Fruit fly (Drosophila melanogaster): ENCODE measurements around the gene CG11756.

The CG11756 gene

dm6 chrX:11384023-11384444 is 36.1 kb downstream of the CG11756 start (continued):
- TF ChIP-seq CkIIα-i1 (GFP tag; IDR thresholded peaks at IDR 0.05) (no peak), CG3995 (GFP tag; optimal IDR thresholded peaks at IDR 0.05) (peak; percentile 13), CG1233 (GFP tag; optimal IDR thresholded peaks at IDR 0.05) (peak; percentile 53), lilli (GFP tag; optimal IDR thresholded peaks at IDR 0.05) (peak; percentile 86), sc (optimal IDR thresholded peaks at IDR 0.05) (no peak), sc (GFP tag; optimal IDR thresholded peaks at IDR 0.05) (no peak), so (GFP tag; IDR thresholded peaks at IDR 0.05) (peak; percentile 73; the same call in 2 of the 3 replicates), NC2β (GFP tag; optimal IDR thresholded peaks at IDR 0.05) (no peak), CG15696 (tag; optimal IDR thresholded peaks at IDR 0.05) (no peak), aop (GFP tag; IDR thresholded peaks at IDR 0.05) (no peak), insv (GFP tag; optimal IDR thresholded peaks at IDR 0.05) (no peak), pb (GFP tag; optimal IDR thresholded peaks at IDR 0.05) (no peak), CG11560 (tag; IDR thresholded peaks at IDR 0.05) (peak; percentile 77; the same call in 2 of the 3 replicates), onecut (GFP tag; IDR thresholded peaks at IDR 0.05) (peak; percentile 51), CG15601 (tag; optimal IDR thresholded peaks at IDR 0.05) (no peak), Nf-YC (tag; optimal IDR thresholded peaks at IDR 0.05) (peak; percentile 32), CG10209 (GFP tag; optimal IDR thresholded peaks at IDR 0.05) (peak; percentile 40), CG1602 (GFP tag; optimal IDR thresholded peaks at IDR 0.05) (peak; percentile 19), Rfx (GFP tag; IDR thresholded peaks at IDR 0.05) (peak; percentile 90), CG31365 (tag; optimal IDR thresholded peaks at IDR 0.05) (no peak), pzg (GFP tag; optimal IDR thresholded peaks at IDR 0.05) (no peak), CG10267 (tag; optimal IDR thresholded peaks at IDR 0.05) (peak; percentile 31), CG4854 (GFP tag; optimal IDR thresholded peaks at IDR 0.05) (peak; percentile 41), hkb (optimal IDR thresholded peaks at IDR 0.05) (no peak), hkb (GFP tag; IDR thresholded peaks at IDR 0.05) (peak; percentile 73), Six4 (GFP tag; optimal IDR thresholded peaks at IDR 0.05) (no peak), Opbp (GFP tag; IDR thresholded peaks at IDR 0.05; ENCODE audit: partially characterized antibody) (no peak), HLHmδ (GFP tag; optimal IDR thresholded peaks at IDR 0.05) (no peak), CG16779 (GFP tag; IDR thresholded peaks at IDR 0.05) (0 out of 2 replicates have a peak, but pooled peaks have one; percentile 53), yki (optimal IDR thresholded peaks at IDR 0.05) (no peak), btn (GFP tag; optimal IDR thresholded peaks at IDR 0.05) (no peak), Hr51 (GFP tag; optimal IDR thresholded peaks at IDR 0.05) (peak; percentile 25 to 70), odd (GFP tag; optimal IDR thresholded peaks at IDR 0.05) (peak; percentile 21), CG14441 (GFP tag; IDR thresholded peaks at IDR 0.05) (peak; percentile 76), crol (GFP tag; IDR thresholded peaks at IDR 0.05) (no peak), corto (GFP tag; optimal IDR thresholded peaks at IDR 0.05) (no peak), CG6254 (GFP tag; optimal IDR thresholded peaks at IDR 0.05) (no peak), NFAT (GFP tag; IDR thresholded peaks at IDR 0.05) (peak; percentile 71; the same call in 1 of the 2 replicates), Scr (GFP tag; IDR thresholded peaks at IDR 0.05; ENCODE audit: partially characterized antibody) (0 out of 2 replicates have a peak, but pooled peaks have one; percentile 7), CG15269 (tag; optimal IDR thresholded peaks at IDR 0.05) (peak; percentile 76), Pdp1 (GFP tag; optimal IDR thresholded peaks at IDR 0.05) (peak; percentile 65 to 74), CG30431 (GFP tag; optimal IDR thresholded peaks at IDR 0.05) (peak; percentile 16), gsb-n (tag; optimal IDR thresholded peaks at IDR 0.05) (no peak), Adf1 (GFP tag; IDR thresholded peaks at IDR 0.05) (peak; percentile 41; the same call in 1 of the 2 replicates), YL-1 (GFP tag; optimal IDR thresholded peaks at IDR 0.05) (no peak), CG12155 (GFP tag; optimal IDR thresholded peaks at IDR 0.05) (peak; percentile 54), stwl (tag; optimal IDR thresholded peaks at IDR 0.05) (no peak), CG18599 (GFP tag; optimal IDR thresholded peaks at IDR 0.05) (peak; percentile 90), br (optimal IDR thresholded peaks at IDR 0.05) (no peak), Sry-β (GFP tag; optimal IDR thresholded peaks at IDR 0.05) (no peak), Stat92E (GFP tag; optimal IDR thresholded peaks at IDR 0.05) (no peak)
